Fruit fly (Drosophila melanogaster): ENCODE data around the gene Mst77F.

DNA sequence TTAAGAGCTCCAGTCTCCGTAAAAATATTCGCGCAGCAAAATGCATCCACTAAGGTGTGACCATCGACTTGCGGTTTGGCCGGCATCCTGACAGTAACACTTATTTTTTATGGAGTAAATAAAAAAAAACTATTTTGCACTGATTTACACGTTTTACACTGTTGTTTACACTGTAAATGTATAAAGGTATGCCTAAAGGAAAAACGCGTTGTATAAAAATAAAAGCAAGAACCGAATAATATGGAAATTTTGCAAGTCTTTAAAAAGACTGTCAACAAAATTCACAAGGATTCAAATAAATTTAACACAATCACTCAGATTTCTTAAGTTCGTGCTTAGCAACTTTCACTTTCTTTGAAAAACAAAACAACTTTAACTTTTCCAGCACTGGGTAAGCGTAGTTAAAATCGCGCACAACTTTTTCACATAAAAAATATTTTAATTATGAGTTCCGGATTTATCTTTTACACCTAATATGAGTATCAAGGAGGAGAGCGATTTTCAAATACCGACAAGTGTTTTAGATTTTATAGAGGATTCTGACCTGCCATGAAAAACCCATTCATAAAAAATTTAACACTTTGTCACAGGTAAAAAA lies 5.5 kb upstream of the Mst77F start:
- TF ChIP-seq Myc (optimal IDR thresholded peaks at IDR 0.05) (no peak), h (optimal IDR thresholded peaks at IDR 0.05) (no peak)
